Worm (Caenorhabditis elegans) whole organism, early embryonic: ENCODE measurements around the gene pgp-3.

Experiments
- B0310.2 ChIP-seq: sonication (generic microtip); optimal IDR thresholded peaks from 2 replicates; lab custom pipeline; 2016; ENCODE audit warnings: mild to moderate bottlenecking, missing genetic modification characterization, missing compliant biosample characterization
- F13C5.2 ChIP-seq: sonication (generic microtip); optimal IDR thresholded peaks from 2 replicates; lab custom pipeline; 2017; ENCODE audit warnings: mild to moderate bottlenecking, missing genetic modification characterization, inconsistent platforms, missing compliant biosample characterization
- aly-1 ChIP-seq: sonication (generic microtip); optimal IDR thresholded peaks from 2 replicates; lab custom pipeline; 2016; ENCODE audit warnings: missing genetic modification characterization, missing compliant biosample characterization
- ama-1 ChIP-seq: fragments of 150-350 bp; optimal IDR thresholded peaks from 2 replicates; lab custom pipeline; 2014
- ceh-36 ChIP-seq: sonication (generic microtip); optimal IDR thresholded peaks from 2 replicates; lab custom pipeline; 2016; ENCODE audit warnings: missing genetic modification characterization, inconsistent platforms, missing compliant biosample characterization
- ets-7 ChIP-seq: sonication (generic microtip); optimal IDR thresholded peaks from 2 replicates; lab custom pipeline; 2016; ENCODE audit warnings: missing genotype, missing genetic modification characterization, missing compliant biosample characterization
- flt-1 ChIP-seq: fragments of 200-800 bp; sonication (Bioruptor generic); IDR thresholded peaks from 2 replicates; pipeline ENCODE4 v1.3.6; 2022; ENCODE audit warnings: missing genetic modification characterization, missing compliant biosample characterization
- hnd-1 ChIP-seq: sonication (generic microtip); optimal IDR thresholded peaks from 2 replicates; lab custom pipeline; 2016; ENCODE audit warnings: missing genetic modification characterization, missing compliant biosample characterization
- scrt-1 ChIP-seq: fragments of 200-800 bp; sonication (Bioruptor generic); IDR thresholded peaks from 2 replicates; pipeline ENCODE4 v1.3.6; 2022; ENCODE audit warnings: missing genetic modification characterization, missing compliant biosample characterization
- sea-1 ChIP-seq: fragments of 200-800 bp; sonication (Bioruptor generic); conservative IDR thresholded peaks from 2 replicates; pipeline ENCODE4 v1.3.6; 2022; ENCODE audit warnings: missing genetic modification characterization, missing compliant biosample characterization
- tbx-11 ChIP-seq: fragments of 200-800 bp; sonication (Bioruptor generic); IDR thresholded peaks from 2 replicates; pipeline ENCODE4 v1.3.6; 2022; ENCODE audit warnings: missing genetic modification characterization, missing compliant biosample characterization
- tbx-37 ChIP-seq: fragments of 200-800 bp; sonication (Bioruptor generic); conservative IDR thresholded peaks from 2 replicates; pipeline ENCODE4 v1.3.6; 2022; ENCODE audit warnings: missing genetic modification reagents, missing genetic modification characterization, missing compliant biosample characterization

- TF ChIP-seq F13C5.2 (tag; lab: Kevin White, UChicago): no peak
- no peak for TF ChIP-seq sea-1 (GFP tag; lab: Robert Waterston, UW)
- TF ChIP-seq scrt-1: no peak
- TF ChIP-seq flt-1 (GFP tag; lab: Robert Waterston, UW): no peak
- TF ChIP-seq ceh-36: no peak
- no peak for TF ChIP-seq ama-1 (lab: Kevin White, UChicago)
- TF ChIP-seq ets-7 (tag; lab: Kevin White, UChicago): no peak
- no peak for TF ChIP-seq tbx-11 (GFP tag; lab: Robert Waterston, UW)
- TF ChIP-seq hnd-1 (tag; lab: Kevin White, UChicago): no peak
- TF ChIP-seq tbx-37: no peak
- no peak for TF ChIP-seq B0310.2 (tag; lab: Kevin White, UChicago)
- TF ChIP-seq aly-1: no peak
Observed at ce11 chrX:11387723-11388330, 35.9 kb downstream of the pgp-3 start.
